Worm (Caenorhabditis elegans) whole organism, young adult: ENCODE data around the gene nspc-3.
A peak's percentile ranks its signal among the peaks of the same experiment; 100 is the strongest.

Experiments
- B0019.2 ChIP-seq: fragments of 200-800 bp; sonication (Bioruptor generic); conservative IDR thresholded peaks from 2 replicates; pipeline ENCODE4 v1.3.6; 2022; ENCODE audit warnings: missing genetic modification reagents, missing genetic modification characterization, missing compliant biosample characterization
- B0261.1 ChIP-seq: sonication (generic microtip); optimal IDR thresholded peaks from 2 replicates; lab custom pipeline; 2016; ENCODE audit warnings: mild to moderate bottlenecking, missing genetic modification characterization, moderate library complexity, missing compliant biosample characterization
- F22D6.2 ChIP-seq: sonication (generic microtip); optimal IDR thresholded peaks from 2 replicates; lab custom pipeline; 2016; ENCODE audit warnings: mild to moderate bottlenecking, missing genetic modification characterization, missing compliant biosample characterization
- F33H1.4 ChIP-seq: fragments of 200-800 bp; sonication (Bioruptor generic); IDR thresholded peaks from 2 replicates; pipeline ENCODE4 v1.3.6; 2022; ENCODE audit warnings: missing genetic modification reagents, missing genetic modification characterization, missing compliant biosample characterization
- F57A8.1 ChIP-seq: fragments of 200-800 bp; sonication (Bioruptor generic); optimal IDR thresholded peaks from 2 replicates; lab custom pipeline; 2018; ENCODE audit warnings: mild to moderate bottlenecking, missing genetic modification characterization, moderate library complexity, missing compliant biosample characterization
- F57C9.4 ChIP-seq: sonication (generic microtip); optimal IDR thresholded peaks from 2 replicates; lab custom pipeline; 2017; ENCODE audit warnings: mild to moderate bottlenecking, missing genetic modification characterization, missing compliant biosample characterization
- T07F8.4 ChIP-seq: sonication (generic microtip); optimal IDR thresholded peaks from 2 replicates; lab custom pipeline; 2016; ENCODE audit warnings: mild to moderate bottlenecking, missing genetic modification characterization, moderate library complexity, missing compliant biosample characterization
- Y67H2A.10 ChIP-seq: fragments of 200-800 bp; sonication (Bioruptor generic); conservative IDR thresholded peaks from 2 replicates; pipeline ENCODE4 v1.3.6; 2022; ENCODE audit warnings: missing genetic modification reagents, missing genetic modification characterization, missing compliant biosample characterization
- akir-1 ChIP-seq: fragments of 200-800 bp; sonication (Bioruptor generic); optimal IDR thresholded peaks from 2 replicates; lab custom pipeline; 2018; ENCODE audit warnings: mild to moderate bottlenecking, missing genetic modification characterization, moderate library complexity, missing compliant biosample characterization
- aptf-2 ChIP-seq: fragments of 200-800 bp; sonication (Bioruptor generic); conservative IDR thresholded peaks from 2 replicates; pipeline ENCODE4 v1.3.6; 2022; ENCODE audit warnings: missing genetic modification reagents, missing genetic modification characterization, missing compliant biosample characterization
- aptf-3 ChIP-seq: fragments of 200-800 bp; sonication (Bioruptor generic); IDR thresholded peaks from 2 replicates; pipeline ENCODE4 v1.3.6; 2022; ENCODE audit warnings: missing genetic modification characterization, missing compliant biosample characterization
- atf-7 ChIP-seq: sonication (generic microtip); optimal IDR thresholded peaks from 2 replicates; lab custom pipeline; 2017; ENCODE audit warnings: mild to moderate bottlenecking, missing genetic modification characterization, missing compliant biosample characterization
- cebp-1 ChIP-seq, 2 experiments: fragments of 200-800 bp in 1 of 2; sonication (Bioruptor generic) in 1 of 2; sonication (generic microtip) in 1 of 2; IDR thresholded peaks in 1 of 2; optimal IDR thresholded peaks in 1 of 2; 2 replicates each; pipeline versions ENCODE4 v1.3.6 to Lab custom; 2017 to 2022; ENCODE audit warnings: missing compliant biosample characterization in 2 of 2, missing genetic modification characterization in 2 of 2, mild to moderate bottlenecking in 1 of 2, missing genetic modification reagents in 1 of 2, moderate library complexity in 1 of 2
- ceh-100 ChIP-seq: fragments of 200-800 bp; sonication (Bioruptor generic); IDR thresholded peaks from 2 replicates; pipeline ENCODE4 v1.3.6; 2022; ENCODE audit warnings: missing genetic modification reagents, missing genetic modification characterization, missing compliant biosample characterization
- ceh-79 ChIP-seq: sonication (generic microtip); optimal IDR thresholded peaks from 2 replicates; lab custom pipeline; 2017; ENCODE audit warnings: mild to moderate bottlenecking, missing genetic modification characterization, missing compliant biosample characterization
- dox-1 ChIP-seq: fragments of 200-800 bp; sonication (Bioruptor generic); IDR thresholded peaks from 2 replicates; pipeline ENCODE4 v1.3.6; 2022; ENCODE audit warnings: missing genetic modification reagents, missing genetic modification characterization, missing compliant biosample characterization
- egrh-3 ChIP-seq: fragments of 200-800 bp; sonication (Bioruptor generic); IDR thresholded peaks from 2 replicates; pipeline ENCODE4 v1.3.6; 2022; ENCODE audit warnings: missing genetic modification reagents, missing genetic modification characterization, missing compliant biosample characterization
- ets-4 ChIP-seq: fragments of 200-800 bp; sonication (Bioruptor generic); optimal IDR thresholded peaks from 2 replicates; lab custom pipeline; 2018; ENCODE audit warnings: mild to moderate bottlenecking, missing genetic modification characterization, missing compliant biosample characterization
- lag-1 ChIP-seq: fragments of 200-800 bp; sonication (Bioruptor generic); IDR thresholded peaks from 2 replicates; pipeline ENCODE4 v1.3.6; 2022; ENCODE audit warnings: missing genetic modification reagents, missing genetic modification characterization, missing compliant biosample characterization
- let-526 ChIP-seq: fragments of 200-800 bp; sonication (Bioruptor generic); IDR thresholded peaks from 2 replicates; pipeline ENCODE4 v1.3.6; 2022; ENCODE audit warnings: missing genetic modification reagents, missing genetic modification characterization, missing compliant biosample characterization
- let-607 ChIP-seq, 2 experiments: fragments of 200-800 bp in 1 of 2; sonication (Bioruptor generic) in 1 of 2; sonication (generic microtip) in 1 of 2; optimal IDR thresholded peaks; 2 replicates each; lab custom pipeline; 2016 to 2018; ENCODE audit warnings: mild to moderate bottlenecking in 2 of 2, missing compliant biosample characterization in 2 of 2, missing genetic modification characterization in 2 of 2, moderate library complexity in 2 of 2, missing genotype in 1 of 2
- lin-35 ChIP-seq, 3 experiments: fragments of 150-350 bp in 2 of 3; sonication (generic microtip) in 1 of 3; optimal IDR thresholded peaks; 2 replicates each; lab custom pipeline; 2014 to 2018; ENCODE audit warnings: missing biosample characterization in 3 of 3, missing genetic modification characterization in 3 of 3, missing genetic modification reagents in 3 of 3
- lin-40 ChIP-seq: sonication (generic microtip); optimal IDR thresholded peaks from 2 replicates; lab custom pipeline; 2016; ENCODE audit warnings: missing genetic modification characterization, mild to moderate bottlenecking, missing compliant biosample characterization, missing genotype, missing genetic modification reagents
- lsy-27 ChIP-seq: sonication (generic microtip); optimal IDR thresholded peaks from 2 replicates; lab custom pipeline; 2017; ENCODE audit warnings: missing genetic modification characterization, mild to moderate bottlenecking, missing compliant biosample characterization, antibody characterized with exemption, missing genotype, borderline replicate concordance; ENCODE audit not compliant: insufficient read depth
- madf-8 ChIP-seq: fragments of 200-800 bp; sonication (Bioruptor generic); conservative IDR thresholded peaks from 2 replicates; pipeline ENCODE4 v1.3.6; 2022; ENCODE audit warnings: missing genetic modification reagents, missing genetic modification characterization, missing compliant biosample characterization
- mes-4 ChIP-seq: sonication (generic microtip); optimal IDR thresholded peaks from 2 replicates; lab custom pipeline; 2016; ENCODE audit warnings: missing genotype, missing genetic modification characterization, missing compliant biosample characterization
- nhr-179 ChIP-seq: sonication (generic microtip); optimal IDR thresholded peaks from 2 replicates; lab custom pipeline; 2016; ENCODE audit warnings: mild to moderate bottlenecking, missing genetic modification characterization, missing compliant biosample characterization
- nhr-27 ChIP-seq: fragments of 200-800 bp; sonication (Bioruptor generic); optimal IDR thresholded peaks from 2 replicates; lab custom pipeline; 2018; ENCODE audit warnings: mild to moderate bottlenecking, missing genetic modification characterization, moderate library complexity, missing compliant biosample characterization
- nhr-80 ChIP-seq: sonication (generic microtip); optimal IDR thresholded peaks from 2 replicates; lab custom pipeline; 2016; ENCODE audit warnings: missing genetic modification characterization, missing compliant biosample characterization
- pha-4 ChIP-seq: fragments of 150-350 bp; sonication (generic microtip); optimal IDR thresholded peaks from 2 replicates; lab custom pipeline; 2014; ENCODE audit warnings: missing biosample characterization, missing genetic modification reagents, missing genetic modification characterization
- snpc-1.1 ChIP-seq: sonication (generic microtip); optimal IDR thresholded peaks from 2 replicates; lab custom pipeline; 2017; ENCODE audit warnings: missing genetic modification characterization, mild to moderate bottlenecking, missing compliant biosample characterization, antibody characterized with exemption, moderate library complexity, missing genotype, missing genetic modification reagents; ENCODE audit not compliant: insufficient read depth
- snpc-3.4 ChIP-seq: sonication (generic microtip); optimal IDR thresholded peaks from 2 replicates; lab custom pipeline; 2017; ENCODE audit warnings: missing genetic modification characterization, mild to moderate bottlenecking, missing compliant biosample characterization, antibody characterized with exemption, moderate library complexity, missing genotype, missing genetic modification reagents
- sptf-2 ChIP-seq: fragments of 200-800 bp; sonication (Bioruptor generic); optimal IDR thresholded peaks from 2 replicates; lab custom pipeline; 2018; ENCODE audit warnings: mild to moderate bottlenecking, missing genetic modification characterization, missing compliant biosample characterization
- tbp1 ChIP-seq: fragments of 200-800 bp; sonication (Bioruptor generic); optimal IDR thresholded peaks from 2 replicates; lab custom pipeline; 2018; ENCODE audit warnings: mild to moderate bottlenecking, missing genetic modification characterization, missing compliant biosample characterization
- tlf-1 ChIP-seq: fragments of 200-800 bp; sonication (Bioruptor generic); optimal IDR thresholded peaks from 2 replicates; lab custom pipeline; 2018; ENCODE audit warnings: mild to moderate bottlenecking, missing genetic modification characterization, missing compliant biosample characterization
- unc-62 ChIP-seq: fragments of 150-350 bp; optimal IDR thresholded peaks from 2 replicates; lab custom pipeline; 2014; ENCODE audit warnings: missing biosample characterization, missing genetic modification reagents, missing genetic modification characterization
- xnd-1 ChIP-seq: sonication (generic microtip); optimal IDR thresholded peaks from 2 replicates; lab custom pipeline; 2016; ENCODE audit warnings: missing genotype, missing genetic modification reagents, missing genetic modification characterization, missing compliant biosample characterization
- ztf-28 ChIP-seq: fragments of 200-800 bp; sonication (Bioruptor generic); IDR thresholded peaks from 2 replicates; pipeline ENCODE4 v1.3.6; 2022; ENCODE audit warnings: missing genetic modification reagents, missing genetic modification characterization, missing compliant biosample characterization

nspc-3 gene

DNA sequence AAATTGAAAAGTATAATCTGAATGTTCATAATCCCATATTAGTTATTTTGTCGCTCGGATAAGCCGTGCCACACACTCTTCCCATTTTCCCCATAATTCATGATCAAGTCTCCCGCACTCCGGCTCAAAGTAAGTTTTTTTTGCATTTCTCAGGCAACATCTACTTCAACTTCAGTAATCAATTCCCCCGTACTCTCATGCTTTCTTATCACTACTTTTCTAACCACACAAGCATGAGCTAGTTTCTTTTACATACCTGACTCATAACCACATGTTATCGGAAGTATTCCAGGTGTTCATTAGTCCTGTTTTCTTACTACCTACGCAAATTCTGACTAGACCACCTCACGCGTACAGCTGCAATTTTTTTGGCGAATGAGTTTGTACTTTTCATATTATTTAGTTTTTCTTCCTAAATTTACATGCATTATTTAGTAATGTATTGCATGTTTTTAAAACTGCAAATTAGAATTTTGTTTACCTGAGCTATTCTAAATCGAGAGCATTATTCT, 29.7 kb downstream of the nspc-3 start:
- TF ChIP-seq B0019.2 (GFP tag; lab: Robert Waterston, UW): no peak
- TF ChIP-seq snpc-1.1: no peak
- no peak for TF ChIP-seq F57A8.1 (GFP tag; lab: Kevin White, UChicago)
- TF ChIP-seq atf-7 (tag; lab: Kevin White, UChicago): no peak
- no peak for TF ChIP-seq dox-1 (GFP tag; lab: Robert Waterston, UW)
- TF ChIP-seq lin-35 (GFP tag; optimal IDR thresholded peaks at IDR 0.05; lab: Kevin White, UChicago): no peak
- no peak for TF ChIP-seq tlf-1
- no peak for TF ChIP-seq lsy-27 (tag; lab: Kevin White, UChicago)
- no peak for TF ChIP-seq snpc-3.4

DNA sequence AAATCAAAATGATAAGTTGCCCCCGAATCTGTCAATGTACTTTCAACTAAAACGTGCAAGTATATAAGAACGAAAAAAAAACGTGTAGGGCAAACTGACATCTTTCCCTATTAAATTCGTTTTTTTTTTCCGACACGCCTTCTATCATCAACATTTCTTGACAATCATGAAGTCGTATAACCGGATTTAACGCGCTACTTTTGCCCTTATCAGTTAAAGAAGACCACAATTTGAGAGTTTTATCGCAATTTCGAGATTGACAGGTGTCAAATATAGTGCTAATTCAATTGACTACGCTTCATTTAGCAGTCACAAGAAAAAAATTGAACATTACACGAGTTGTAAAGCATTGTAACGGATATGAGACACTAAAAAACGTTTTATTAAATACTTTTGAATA, 30.3 kb downstream of the nspc-3 start:
- TF ChIP-seq madf-8 (GFP tag; lab: Robert Waterston, UW) (no peak), aptf-3 (GFP tag; lab: Robert Waterston, UW) (no peak), cebp-1 (GFP tag; IDR thresholded peaks at IDR 0.05; lab: Robert Waterston, UW) (no peak), cebp-1 (tag; optimal IDR thresholded peaks at IDR 0.05; lab: Kevin White, UChicago) (no peak), nhr-80 (tag; lab: Kevin White, UChicago) (peak; percentile 79), unc-62 (GFP tag; lab: Kevin White, UChicago) (peak; percentile 89), ztf-28 (GFP tag; lab: Robert Waterston, UW) (no peak), atf-7 (tag; lab: Kevin White, UChicago) (peak; percentile 24), ets-4 (GFP tag; lab: Kevin White, UChicago) (peak; percentile 99), aptf-2 (GFP tag; lab: Robert Waterston, UW) (no peak), egrh-3 (GFP tag; lab: Robert Waterston, UW) (no peak), snpc-1.1 (no peak), Y67H2A.10 (no peak), tbp1 (GFP tag; lab: Kevin White, UChicago) (peak; percentile 20), pha-4 (peak; percentile 12), nhr-179 (tag; lab: Kevin White, UChicago) (no peak), let-607 (tag; optimal IDR thresholded peaks at IDR 0.05; lab: Kevin White, UChicago) (peak; percentile 45 to 55), lin-40 (tag; lab: Kevin White, UChicago) (peak; percentile 34), B0261.1 (tag; lab: Kevin White, UChicago) (no peak), lag-1 (GFP tag; lab: Robert Waterston, UW) (no peak), sptf-2 (GFP tag; lab: Kevin White, UChicago) (no peak)

- no peak for TF ChIP-seq mes-4 (tag; lab: Kevin White, UChicago)
- no peak for TF ChIP-seq ceh-79 (tag; lab: Kevin White, UChicago)
- no peak for TF ChIP-seq let-526 (GFP tag; lab: Robert Waterston, UW)
- TF ChIP-seq F22D6.2 (tag; lab: Kevin White, UChicago): no peak
- TF ChIP-seq xnd-1 (tag; lab: Kevin White, UChicago): no peak
- TF ChIP-seq ceh-100 (GFP tag; lab: Robert Waterston, UW): no peak
- no peak for TF ChIP-seq nhr-27 (tag; lab: Kevin White, UChicago)
- TF ChIP-seq T07F8.4: no peak
- TF ChIP-seq akir-1: no peak
- TF ChIP-seq madf-8 (GFP tag; lab: Robert Waterston, UW): no peak
- TF ChIP-seq F33H1.4: no peak
- TF ChIP-seq Y67H2A.10: no peak
- no peak for TF ChIP-seq F57C9.4 (tag; lab: Kevin White, UChicago)
- TF ChIP-seq, all 124 proteins: peak for 0
These were observed 31.0 kb downstream of the nspc-3 start for ce11 chrX:8567823-8568314.
